Worm (Caenorhabditis elegans) whole organism, L4 larva: ENCODE data around the gene T05C12.15.
A peak's percentile ranks its signal among the peaks of the same experiment; 100 is the strongest.

Source experiments
- F26F4.8 ChIP-seq: fragments of 200-800 bp; sonication (Bioruptor generic); conservative IDR thresholded peaks from 2 replicates; pipeline ENCODE4 v1.3.6; 2022; ENCODE audit warnings: missing genetic modification characterization, missing compliant biosample characterization
- F44E2.7 ChIP-seq: fragments of 200-800 bp; sonication (Bioruptor generic); IDR thresholded peaks from 2 replicates; pipeline ENCODE4 v2.1.2; 2022; ENCODE audit warnings: missing genetic modification characterization, missing compliant biosample characterization
- F49E8.2 ChIP-seq: sonication (generic microtip); optimal IDR thresholded peaks from 2 replicates; lab custom pipeline; 2016; ENCODE audit warnings: missing compliant biosample characterization, mild to moderate bottlenecking, missing genetic modification characterization, borderline replicate concordance
- R02D3.7 ChIP-seq: fragments of 150-350 bp; sonication (generic microtip); optimal IDR thresholded peaks from 3 replicates; lab custom pipeline; 2014; ENCODE audit warnings: missing biosample characterization, missing genetic modification characterization
- T26A8.4 ChIP-seq: fragments of 200-800 bp; sonication (Bioruptor generic); IDR thresholded peaks from 2 replicates; pipeline ENCODE4 v1.3.6; 2022; ENCODE audit warnings: missing genetic modification characterization, missing compliant biosample characterization
- Y105C5A.15 ChIP-seq: fragments of 200-800 bp; sonication (Bioruptor generic); IDR thresholded peaks from 2 replicates; pipeline ENCODE4 v1.3.6; 2022; ENCODE audit warnings: missing genetic modification characterization, missing compliant biosample characterization
- Y5F2A.4 ChIP-seq: fragments of 200-800 bp; sonication (Bioruptor generic); optimal IDR thresholded peaks from 2 replicates; lab custom pipeline; 2018; ENCODE audit warnings: mild to moderate bottlenecking, missing genetic modification characterization, missing compliant biosample characterization
- Y75B8A.6 ChIP-seq: fragments of 200-800 bp; sonication (Bioruptor generic); IDR thresholded peaks from 2 replicates; pipeline ENCODE4 v1.3.6; 2022; ENCODE audit warnings: missing genetic modification reagents, missing genetic modification characterization, missing compliant biosample characterization
- aha-1 ChIP-seq: fragments of 150-350 bp; peaks from one replicate; lab custom pipeline; 2014; ENCODE audit warnings: missing biosample characterization, missing genetic modification characterization
- aly-2 ChIP-seq: sonication (generic microtip); optimal IDR thresholded peaks from 2 replicates; lab custom pipeline; 2018; ENCODE audit warnings: missing biosample characterization, missing genetic modification characterization
- arid-1 ChIP-seq: fragments of 200-800 bp; sonication (Bioruptor generic); conservative IDR thresholded peaks from 2 replicates; pipeline ENCODE4 v1.3.6; 2022; ENCODE audit warnings: missing genetic modification reagents, missing genetic modification characterization, missing compliant biosample characterization
- attf-4 ChIP-seq: sonication (generic microtip); optimal IDR thresholded peaks from 3 replicates; lab custom pipeline; 2017; ENCODE audit warnings: missing biosample characterization, missing genetic modification characterization
- ceh-28 ChIP-seq: fragments of 150-350 bp; optimal IDR thresholded peaks from 2 replicates; lab custom pipeline; 2014; ENCODE audit warnings: missing biosample characterization, missing genetic modification reagents, missing genetic modification characterization
- ceh-44 ChIP-seq: fragments of 200-800 bp; sonication (Bioruptor generic); IDR thresholded peaks from 2 replicates; pipeline ENCODE4 v1.3.6; 2022; ENCODE audit warnings: missing genetic modification reagents, missing genetic modification characterization, missing compliant biosample characterization
- daf-12 ChIP-seq: fragments of 150-350 bp; optimal IDR thresholded peaks from 2 replicates; lab custom pipeline; 2014; ENCODE audit warnings: missing biosample characterization, missing genetic modification reagents, missing genetic modification characterization
- dmd-9 ChIP-seq: fragments of 200-800 bp; sonication (Bioruptor generic); IDR thresholded peaks from 2 replicates; pipeline ENCODE4 v1.3.6; 2022; ENCODE audit warnings: missing genetic modification reagents, missing genetic modification characterization, missing compliant biosample characterization
- egl-27 ChIP-seq: sonication (generic microtip); optimal IDR thresholded peaks from 3 replicates; lab custom pipeline; 2017; ENCODE audit warnings: missing biosample characterization, missing genetic modification reagents, missing genetic modification characterization
- fkh-10 ChIP-seq: fragments of 150-350 bp; optimal IDR thresholded peaks from 2 replicates; lab custom pipeline; 2014; ENCODE audit warnings: missing biosample characterization, missing genetic modification reagents, missing genetic modification characterization
- gei-8 ChIP-seq: fragments of 200-800 bp; sonication (Bioruptor generic); optimal IDR thresholded peaks from 2 replicates; lab custom pipeline; 2018; ENCODE audit warnings: mild to moderate bottlenecking, missing genetic modification characterization, missing compliant biosample characterization
- hif-1 ChIP-seq, 2 experiments: sonication (generic microtip); optimal IDR thresholded peaks; 2 replicates each; lab custom pipeline; 2016 to 2017; ENCODE audit warnings: missing compliant biosample characterization in 2 of 2, missing genetic modification characterization in 2 of 2, missing genetic modification reagents in 2 of 2, missing genotype in 2 of 2, mild to moderate bottlenecking in 1 of 2
- hlh-30 ChIP-seq: sonication (generic microtip); optimal IDR thresholded peaks from 2 replicates; lab custom pipeline; 2017; ENCODE audit warnings: antibody characterized with exemption, mild to moderate bottlenecking, missing genetic modification characterization, missing compliant biosample characterization; ENCODE audit not compliant: insufficient read depth
- lin-1 ChIP-seq: fragments of 200-800 bp; sonication (Bioruptor generic); IDR thresholded peaks from 2 replicates; pipeline ENCODE4 v1.3.6; 2022; ENCODE audit warnings: missing genetic modification reagents, missing genetic modification characterization, missing compliant biosample characterization
- lin-13 ChIP-seq: fragments of 150-350 bp; optimal IDR thresholded peaks from 2 replicates; lab custom pipeline; 2014; ENCODE audit warnings: missing biosample characterization, missing genetic modification reagents, missing genetic modification characterization
- lin-15B ChIP-seq: fragments of 150-350 bp; sonication (generic microtip); optimal IDR thresholded peaks from 3 replicates; lab custom pipeline; 2014; ENCODE audit warnings: missing biosample characterization, missing genetic modification characterization
- lin-29 ChIP-seq: fragments of 200-800 bp; sonication (Bioruptor generic); IDR thresholded peaks from 2 replicates; pipeline ENCODE4 v1.3.6; 2022; ENCODE audit warnings: missing genetic modification reagents, missing genetic modification characterization, missing compliant biosample characterization
- lin-38 ChIP-seq: fragments of 200-800 bp; sonication (Bioruptor generic); IDR thresholded peaks from 2 replicates; pipeline ENCODE4 v1.3.6; 2022; ENCODE audit warnings: missing genetic modification reagents, missing genetic modification characterization, missing compliant biosample characterization
- lin-39 ChIP-seq: fragments of 150-350 bp; optimal IDR thresholded peaks from 2 replicates; lab custom pipeline; 2014; ENCODE audit warnings: missing biosample characterization, missing genetic modification reagents, missing genetic modification characterization
- lir-3 ChIP-seq: sonication (generic microtip); optimal IDR thresholded peaks from 2 replicates; lab custom pipeline; 2016; ENCODE audit warnings: mild to moderate bottlenecking, missing genetic modification characterization, missing compliant biosample characterization
- lsy-2 ChIP-seq, 2 experiments: fragments of 150-350 bp in 1 of 2; sonication (generic microtip) in 1 of 2; optimal IDR thresholded peaks; 2 replicates each; lab custom pipeline; 2014 to 2017; ENCODE audit warnings: missing biosample characterization in 2 of 2, missing genetic modification characterization in 2 of 2
- madf-9 ChIP-seq: fragments of 200-800 bp; sonication (Bioruptor generic); conservative IDR thresholded peaks from 2 replicates; pipeline ENCODE4 v1.3.6; 2022; ENCODE audit warnings: missing genetic modification reagents, missing genetic modification characterization, missing compliant biosample characterization
- mdl-1 ChIP-seq, 2 experiments: fragments of 150-350 bp in 1 of 2; sonication (generic microtip) in 1 of 2; optimal IDR thresholded peaks; 2 replicates each; lab custom pipeline; 2014 to 2017; ENCODE audit warnings: missing biosample characterization in 2 of 2, missing genetic modification characterization in 2 of 2
- mep-1 ChIP-seq: fragments of 150-350 bp; sonication (generic microtip); optimal IDR thresholded peaks from 3 replicates; lab custom pipeline; 2014; ENCODE audit warnings: missing biosample characterization, missing genetic modification characterization
- mes-2 ChIP-seq: sonication (generic microtip); optimal IDR thresholded peaks from 2 replicates; lab custom pipeline; 2016; ENCODE audit warnings: missing genotype, mild to moderate bottlenecking, missing genetic modification characterization, missing compliant biosample characterization; ENCODE audit not compliant: poor library complexity, severe bottlenecking
- mxl-2 ChIP-seq: fragments of 200-800 bp; sonication (Bioruptor generic); conservative IDR thresholded peaks from 2 replicates; pipeline ENCODE4 v1.3.6; 2022; ENCODE audit warnings: missing genetic modification reagents, missing genetic modification characterization, missing compliant biosample characterization
- mxl-3 ChIP-seq: fragments of 200-800 bp; sonication (Bioruptor generic); optimal IDR thresholded peaks from 2 replicates; lab custom pipeline; 2018; ENCODE audit warnings: mild to moderate bottlenecking, missing genetic modification characterization, missing compliant biosample characterization
- nhr-10 ChIP-seq: fragments of 150-350 bp; optimal IDR thresholded peaks from 2 replicates; lab custom pipeline; 2014; ENCODE audit warnings: missing biosample characterization, missing genetic modification characterization
- nhr-102 ChIP-seq: sonication (generic microtip); optimal IDR thresholded peaks from 2 replicates; lab custom pipeline; 2016; ENCODE audit warnings: mild to moderate bottlenecking, missing genetic modification characterization, moderate library complexity, missing compliant biosample characterization
- nhr-25 ChIP-seq: sonication (generic microtip); optimal IDR thresholded peaks from 2 replicates; lab custom pipeline; 2017; ENCODE audit warnings: missing genetic modification characterization, mild to moderate bottlenecking, missing compliant biosample characterization, antibody characterized with exemption, moderate library complexity, borderline replicate concordance; ENCODE audit not compliant: insufficient read depth
- nhr-42 ChIP-seq: fragments of 200-800 bp; sonication (Bioruptor generic); IDR thresholded peaks from 2 replicates; pipeline ENCODE4 v1.3.6; 2022; ENCODE audit warnings: missing genetic modification characterization, missing compliant biosample characterization
- nhr-48 ChIP-seq: sonication (generic microtip); optimal IDR thresholded peaks from 2 replicates; lab custom pipeline; 2016; ENCODE audit warnings: mild to moderate bottlenecking, missing genetic modification characterization, missing compliant biosample characterization
- nhr-76 ChIP-seq: fragments of 150-350 bp; optimal IDR thresholded peaks from 2 replicates; lab custom pipeline; 2014; ENCODE audit warnings: missing biosample characterization, missing genetic modification characterization
- nhr-77 ChIP-seq: fragments of 150-350 bp; optimal IDR thresholded peaks from 2 replicates; lab custom pipeline; 2014; ENCODE audit warnings: missing biosample characterization, missing genetic modification characterization
- php-3 ChIP-seq: fragments of 200-800 bp; sonication (Bioruptor generic); IDR thresholded peaks from 2 replicates; pipeline ENCODE4 v1.3.6; 2022; ENCODE audit warnings: missing genetic modification reagents, missing genetic modification characterization, missing compliant biosample characterization
- set-16 ChIP-seq: fragments of 200-800 bp; sonication (Bioruptor generic); IDR thresholded peaks from 2 replicates; pipeline ENCODE4 v1.3.6; 2022; ENCODE audit warnings: missing genetic modification reagents, missing genetic modification characterization, missing compliant biosample characterization
- snpc-4 ChIP-seq: fragments of 150-350 bp; optimal IDR thresholded peaks from 2 replicates; lab custom pipeline; 2014; ENCODE audit warnings: missing biosample characterization, missing genetic modification characterization
- spr-1 ChIP-seq: sonication (generic microtip); optimal IDR thresholded peaks from 2 replicates; lab custom pipeline; 2016; ENCODE audit warnings: mild to moderate bottlenecking, missing genetic modification characterization, missing compliant biosample characterization
- spr-3 ChIP-seq: fragments of 200-800 bp; sonication (Bioruptor generic); optimal IDR thresholded peaks from 2 replicates; lab custom pipeline; 2018; ENCODE audit warnings: mild to moderate bottlenecking, missing genetic modification characterization, missing compliant biosample characterization
- tag-97 ChIP-seq: fragments of 200-800 bp; sonication (Bioruptor generic); IDR thresholded peaks from 2 replicates; pipeline ENCODE4 v1.3.6; 2022; ENCODE audit warnings: missing genetic modification characterization, missing compliant biosample characterization
- unc-62 ChIP-seq, 3 experiments: fragments of 150-350 bp in 1 of 3; sonication (generic microtip); optimal IDR thresholded peaks in 2 of 3; peaks in 1 of 3; 1 replicate in 1 of 3; 2 replicates in 2 of 3; lab custom pipeline; 2014 to 2017; ENCODE audit warnings: missing biosample characterization in 3 of 3, missing genetic modification characterization in 3 of 3, missing genetic modification reagents in 3 of 3, missing genotype in 1 of 3
- zfp-2 ChIP-seq: sonication (generic microtip); optimal IDR thresholded peaks from 2 replicates; lab custom pipeline; 2016; ENCODE audit warnings: mild to moderate bottlenecking, missing genetic modification characterization, missing compliant biosample characterization
- zfp-3 ChIP-seq: fragments of 200-800 bp; sonication (Bioruptor generic); conservative IDR thresholded peaks from 2 replicates; pipeline ENCODE4 v1.3.6; 2022; ENCODE audit warnings: missing genetic modification reagents, missing genetic modification characterization, missing compliant biosample characterization

The T05C12.15 gene

DNA sequence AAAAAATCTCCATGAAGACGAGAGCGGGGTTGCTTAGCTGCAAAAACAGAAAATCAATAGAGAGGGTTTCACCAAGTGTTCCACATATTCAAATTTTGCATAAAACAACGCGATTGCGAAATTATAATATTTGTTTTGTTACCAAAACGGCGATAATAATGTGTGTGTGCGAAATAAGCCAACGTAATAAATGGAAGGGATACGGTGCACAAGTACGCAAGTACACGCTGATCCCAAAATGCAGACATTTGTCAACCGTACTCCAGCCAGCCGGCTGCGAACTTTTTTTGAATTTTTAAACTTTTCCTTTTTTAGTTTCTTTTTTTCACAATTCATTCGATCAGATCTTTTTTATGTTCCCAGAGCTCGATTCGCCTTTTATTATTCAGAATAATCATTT lies 44.5 kb upstream of the T05C12.15 start, which contains the start of gene ire-1 (continued):
- TF ChIP-seq mep-1 (peak; percentile 70), nhr-25 (tag; lab: Kevin White, UChicago) (no peak), aha-1 (tag; lab: Kevin White, UChicago) (no peak), gei-8 (GFP tag; lab: Kevin White, UChicago) (no peak), lin-15B (no peak), egl-27 (tag; lab: Kevin White, UChicago) (no peak), set-16 (GFP tag; lab: Robert Waterston, UW) (no peak), mxl-2 (no peak), mes-2 (tag; lab: Kevin White, UChicago) (peak; percentile 75), aly-2 (tag; lab: Kevin White, UChicago) (no peak), mdl-1 (tag; optimal IDR thresholded peaks at IDR 0.05; lab: Kevin White, UChicago) (no peak), F49E8.2 (no peak), nhr-48 (tag; lab: Kevin White, UChicago) (no peak), zfp-3 (GFP tag; lab: Robert Waterston, UW) (no peak), madf-9 (GFP tag; lab: Robert Waterston, UW) (no peak), mxl-3 (GFP tag; lab: Kevin White, UChicago) (peak; percentile 15), lin-39 (tag; lab: Kevin White, UChicago) (no peak), php-3 (GFP tag; lab: Robert Waterston, UW) (no peak), hlh-30 (tag; lab: Kevin White, UChicago) (peak; percentile 42), nhr-10 (tag; lab: Kevin White, UChicago) (no peak), zfp-2 (tag; lab: Kevin White, UChicago) (no peak), Y105C5A.15 (no peak), fkh-10 (no peak), lin-1 (GFP tag; lab: Robert Waterston, UW) (no peak), nhr-76 (tag; lab: Kevin White, UChicago) (no peak), spr-3 (no peak), unc-62 (GFP tag; optimal IDR thresholded peaks at IDR 0.05 in 1 of 2; lab: Kevin White, UChicago) (no peak), unc-62 (tag; optimal IDR thresholded peaks at IDR 0.05; lab: Kevin White, UChicago) (no peak), dmd-9 (GFP tag; lab: Robert Waterston, UW) (no peak), nhr-42 (no peak), nhr-77 (tag; lab: Kevin White, UChicago) (no peak), daf-12 (tag; lab: Kevin White, UChicago) (no peak), nhr-102 (tag; lab: Kevin White, UChicago) (no peak), arid-1 (GFP tag; lab: Robert Waterston, UW) (no peak), lin-29 (GFP tag; lab: Robert Waterston, UW) (no peak), hif-1 (tag; optimal IDR thresholded peaks at IDR 0.05; lab: Kevin White, UChicago) (peak in 1 of 2 experiments; percentile 31), lsy-2 (tag; optimal IDR thresholded peaks at IDR 0.05; lab: Kevin White, UChicago) (peak; percentile 90 to 99), Y5F2A.4 (GFP tag; lab: Kevin White, UChicago) (no peak), F44E2.7 (GFP tag; lab: Robert Waterston, UW) (no peak), F26F4.8 (GFP tag; lab: Robert Waterston, UW) (no peak), ceh-28 (tag; lab: Kevin White, UChicago) (no peak), snpc-4 (no peak), Y75B8A.6 (GFP tag; lab: Robert Waterston, UW) (no peak), lin-13 (peak; percentile 42), lin-38 (peak; percentile 54), tag-97 (GFP tag; lab: Robert Waterston, UW) (no peak), attf-4 (no peak), spr-1 (tag; lab: Kevin White, UChicago) (no peak), lir-3 (tag; lab: Kevin White, UChicago) (no peak), R02D3.7 (tag; lab: Kevin White, UChicago) (no peak), ceh-44 (GFP tag; lab: Robert Waterston, UW) (no peak), T26A8.4 (GFP tag; lab: Robert Waterston, UW) (no peak)
